Worm (Caenorhabditis elegans): ENCODE measurements around the gene sre-44.

The sre-44 gene

DNA sequence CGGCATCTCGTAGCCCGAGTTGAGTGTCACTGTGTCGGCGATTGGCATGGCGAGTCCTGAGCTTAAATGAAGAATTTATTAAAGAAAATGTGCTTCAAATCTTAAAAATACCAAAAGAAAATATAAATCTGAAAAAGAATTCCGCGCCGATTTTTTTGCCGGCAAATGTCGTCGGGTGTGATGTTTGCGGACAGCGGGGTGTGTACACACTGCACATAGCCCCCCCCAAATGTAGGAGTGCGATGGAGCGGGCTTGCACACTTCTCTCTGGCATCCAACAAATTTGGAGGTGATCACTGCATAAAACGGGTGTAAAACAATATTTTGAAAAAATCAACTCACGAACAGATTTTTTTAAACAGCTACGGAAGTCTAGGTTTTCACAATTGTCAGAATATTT is 26.8 kb downstream of the sre-44 start, which contains the start of gene Y39G8B.2 (continued):
- TF ChIP-seq lin-54 (GFP tag; optimal IDR thresholded peaks at IDR 0.05) (no peak), ztf-28 (GFP tag; IDR thresholded peaks at IDR 0.05) (no peak), athp-1 (tag; optimal IDR thresholded peaks at IDR 0.05) (peak; percentile 22), rcor-1 (GFP tag; IDR thresholded peaks at IDR 0.05) (peak; percentile 47; the same call in 1 of the 2 replicates), unc-130 (GFP tag; optimal IDR thresholded peaks at IDR 0.05) (no peak), lag-1 (GFP tag; IDR thresholded peaks at IDR 0.05) (no peak), dpl-1 (GFP tag; optimal IDR thresholded peaks at IDR 0.05) (peak; percentile 41), ceh-40 (GFP tag; IDR thresholded peaks at IDR 0.05) (no peak), mcd-1 (GFP tag; IDR thresholded peaks at IDR 0.05) (peak; percentile 96), hlh-12 (tag; optimal IDR thresholded peaks at IDR 0.05) (no peak), T07F8.4 (tag; optimal IDR thresholded peaks at IDR 0.05) (no peak), zfh-2 (GFP tag; conservative IDR thresholded peaks at IDR 0.05) (peak; percentile 72), gei-17 (GFP tag; optimal IDR thresholded peaks at IDR 0.05) (no peak), F23B12.7 (tag; optimal IDR thresholded peaks at IDR 0.05; ENCODE audit: insufficient read depth) (peak; percentile 30), B0336.3 (GFP tag; IDR thresholded peaks at IDR 0.05) (peak; percentile 50; the same call in 1 of the 2 replicates), snpc-4 (GFP tag; optimal IDR thresholded peaks at IDR 0.05) (no peak), snpc-4 (tag; optimal IDR thresholded peaks at IDR 0.05) (peak in 1 of 4 experiments; percentile 74), nhr-80 (tag; optimal IDR thresholded peaks at IDR 0.05) (peak; percentile 74), lin-35 (GFP tag; optimal IDR thresholded peaks at IDR 0.05) (peak in 1 of 3 experiments; percentile 72), B0019.2 (GFP tag; conservative IDR thresholded peaks at IDR 0.05) (no peak), hsf-1 (GFP tag; IDR thresholded peaks at IDR 0.05) (no peak), hmg-1.2 (GFP tag; IDR thresholded peaks at IDR 0.05) (peak; percentile 72), lsy-27 (tag; optimal IDR thresholded peaks at IDR 0.05; ENCODE audit: borderline replicate concordance, insufficient read depth) (no peak), fkh-3 (tag; optimal IDR thresholded peaks at IDR 0.05) (no peak), chd-7 (tag; optimal IDR thresholded peaks at IDR 0.05) (peak; percentile 1), lsl-1 (GFP tag; optimal IDR thresholded peaks at IDR 0.05) (no peak), let-607 (tag; optimal IDR thresholded peaks at IDR 0.05) (peak in 1 of 2 experiments; percentile 1), nfya-1 (tag; optimal IDR thresholded peaks at IDR 0.05; ENCODE audit: borderline replicate concordance, insufficient read depth) (no peak), K11D2.4 (GFP tag; IDR thresholded peaks at IDR 0.05) (peak; percentile 50; the same call in 1 of the 2 replicates), nfyb-1 (GFP tag; IDR thresholded peaks at IDR 0.05) (peak; percentile 69), ets-4 (GFP tag; optimal IDR thresholded peaks at IDR 0.05) (no peak), ZK185.1 (tag; optimal IDR thresholded peaks at IDR 0.05; ENCODE audit: poor library complexity, severe bottlenecking) (no peak), ztf-22 (GFP tag; optimal IDR thresholded peaks at IDR 0.05) (no peak)

DNA sequence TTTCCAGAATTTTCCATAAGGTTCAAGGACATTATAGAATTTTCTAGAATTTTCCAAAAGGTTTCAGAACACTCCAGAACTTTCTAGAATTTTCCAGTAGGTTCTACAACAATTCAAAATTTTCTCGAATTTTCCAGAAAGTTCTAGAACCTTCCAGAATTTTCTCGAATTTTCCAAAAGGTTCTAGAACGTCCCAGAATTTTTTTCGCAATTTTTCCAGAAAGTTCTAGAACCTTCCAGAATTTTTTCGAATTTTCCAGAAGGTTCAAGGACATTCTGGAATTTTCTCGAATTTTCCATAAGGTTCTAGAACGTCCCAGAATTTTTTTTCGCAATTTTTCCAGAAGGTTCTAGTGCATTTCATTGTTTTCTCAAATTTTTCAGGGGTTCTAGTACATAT is 28.3 kb downstream of the sre-44 start:
- TF ChIP-seq ceh-79 (tag; optimal IDR thresholded peaks at IDR 0.05): no peak
- TF ChIP-seq rpc-1 (optimal IDR thresholded peaks at IDR 0.05): peak; percentile 31
- no peak for TF ChIP-seq rpc-1 (tag; optimal IDR thresholded peaks at IDR 0.05)
- peak; percentile 93 for TF ChIP-seq hsf-1 (GFP tag; IDR thresholded peaks at IDR 0.05)
- no peak for TF ChIP-seq F57C9.4 (tag; optimal IDR thresholded peaks at IDR 0.05)

All from whole organism, young adult.